Worm (Caenorhabditis elegans) whole organism, young adult: ENCODE results near the gene H01G02.3.

Experiments used
- C17E4.6 ChIP-seq: fragments of 200-800 bp; sonication (Bioruptor generic); IDR thresholded peaks from 2 replicates; pipeline ENCODE4 v1.3.6; 2022; ENCODE audit warnings: missing genetic modification reagents, missing genetic modification characterization, missing compliant biosample characterization
- D2030.7 ChIP-seq: fragments of 200-800 bp; sonication (Bioruptor generic); IDR thresholded peaks from 2 replicates; pipeline ENCODE4 v1.3.6; 2022; ENCODE audit warnings: missing genetic modification reagents, missing genetic modification characterization, missing compliant biosample characterization
- Y53F4B.3 ChIP-seq: fragments of 200-800 bp; sonication (Bioruptor generic); IDR thresholded peaks from 2 replicates; pipeline ENCODE4 v1.3.6; 2022; ENCODE audit warnings: missing genetic modification reagents, missing genetic modification characterization, missing compliant biosample characterization
- Y67H2A.10 ChIP-seq: fragments of 200-800 bp; sonication (Bioruptor generic); conservative IDR thresholded peaks from 2 replicates; pipeline ENCODE4 v1.3.6; 2022; ENCODE audit warnings: missing genetic modification reagents, missing genetic modification characterization, missing compliant biosample characterization
- ama-1 ChIP-seq, 3 experiments: fragments of 150-350 bp in 1 of 3; sonication (generic microtip) in 2 of 3; optimal IDR thresholded peaks; 2 replicates each; lab custom pipeline; 2014 to 2018; ENCODE audit warnings: missing biosample characterization in 2 of 3, missing genetic modification characterization in 2 of 3, missing genetic modification reagents in 2 of 3
- ceh-79 ChIP-seq: sonication (generic microtip); optimal IDR thresholded peaks from 2 replicates; lab custom pipeline; 2017; ENCODE audit warnings: mild to moderate bottlenecking, missing genetic modification characterization, missing compliant biosample characterization
- ceh-91 ChIP-seq: fragments of 200-800 bp; sonication (Bioruptor generic); IDR thresholded peaks from 2 replicates; pipeline ENCODE4 v1.3.6; 2022; ENCODE audit warnings: missing genetic modification reagents, missing genetic modification characterization, missing compliant biosample characterization
- die-1 ChIP-seq: sonication (generic microtip); optimal IDR thresholded peaks from 2 replicates; lab custom pipeline; 2016; ENCODE audit warnings: missing genotype, mild to moderate bottlenecking, missing genetic modification characterization, missing compliant biosample characterization
- dpl-1 ChIP-seq: fragments of 150-350 bp; optimal IDR thresholded peaks from 2 replicates; lab custom pipeline; 2014; ENCODE audit warnings: missing biosample characterization, missing genetic modification reagents, missing genetic modification characterization
- hlh-12 ChIP-seq: sonication (generic microtip); optimal IDR thresholded peaks from 2 replicates; lab custom pipeline; 2016; ENCODE audit warnings: missing genetic modification characterization, missing compliant biosample characterization
- mxl-1 ChIP-seq: sonication (generic microtip); optimal IDR thresholded peaks from 2 replicates; lab custom pipeline; 2016; ENCODE audit warnings: missing genetic modification characterization, missing compliant biosample characterization
- pbrm-1 ChIP-seq: fragments of 200-800 bp; sonication (Bioruptor generic); IDR thresholded peaks from 2 replicates; pipeline ENCODE4 v1.3.6; 2022; ENCODE audit warnings: missing genetic modification reagents, missing genetic modification characterization, missing compliant biosample characterization
- zfh-2 ChIP-seq: fragments of 200-800 bp; sonication (Bioruptor generic); conservative IDR thresholded peaks from 2 replicates; pipeline ENCODE4 v1.3.6; 2022; ENCODE audit warnings: missing genetic modification reagents, missing genetic modification characterization, missing compliant biosample characterization
- ztf-26 ChIP-seq: sonication (generic microtip); optimal IDR thresholded peaks from 2 replicates; lab custom pipeline; 2017; ENCODE audit warnings: missing genetic modification characterization, missing compliant biosample characterization

DNA sequence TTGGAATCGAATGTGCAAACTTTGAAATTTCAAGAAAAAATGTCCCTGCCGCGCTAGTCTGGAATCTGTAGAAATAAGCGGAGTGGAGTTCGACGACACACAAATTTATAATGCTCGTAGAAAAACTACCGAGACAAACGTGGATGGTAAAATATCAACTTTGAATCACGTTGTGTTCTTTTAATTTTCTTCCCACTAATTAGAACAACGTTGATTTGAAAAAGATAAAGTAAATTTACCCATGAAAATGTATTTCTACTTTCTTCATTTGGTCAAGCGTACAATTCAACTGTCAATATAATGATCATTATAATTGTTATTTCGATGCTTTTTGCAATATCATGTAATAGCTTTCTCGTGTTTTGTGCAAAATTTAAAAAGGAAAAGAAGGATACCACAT lies 50.0 kb downstream of the H01G02.3 start, which contains the start of gene K01A6.5:
- TF ChIP-seq D2030.7 (GFP tag; lab: Robert Waterston, UW) (no peak), ztf-26 (tag; lab: Kevin White, UChicago) (no peak), C17E4.6 (no peak), Y53F4B.3 (GFP tag; lab: Robert Waterston, UW) (no peak), ceh-79 (tag; lab: Kevin White, UChicago) (no peak), zfh-2 (GFP tag; lab: Robert Waterston, UW) (no peak), Y67H2A.10 (GFP tag; lab: Robert Waterston, UW) (no peak), ama-1 (optimal IDR thresholded peaks at IDR 0.05; lab: Kevin White, UChicago) (no peak), ama-1 (GFP tag; optimal IDR thresholded peaks at IDR 0.05; lab: Kevin White, UChicago) (no peak), mxl-1 (no peak), ceh-91 (GFP tag; lab: Robert Waterston, UW) (no peak), pbrm-1 (GFP tag; lab: Robert Waterston, UW) (no peak), die-1 (tag; lab: Kevin White, UChicago) (no peak), dpl-1 (GFP tag; lab: Kevin White, UChicago) (no peak), hlh-12 (no peak)
